Worm (Caenorhabditis elegans) whole organism, L4 larva: ENCODE results near the gene srbc-9.

Experiments
- fos-1 ChIP-seq: fragments of 150-350 bp; optimal IDR thresholded peaks from 2 replicates; lab custom pipeline; 2014; ENCODE audit warnings: missing biosample characterization, missing genetic modification characterization
- nhr-237 ChIP-seq: sonication (generic microtip); optimal IDR thresholded peaks from 2 replicates; lab custom pipeline; 2017; ENCODE audit warnings: missing biosample characterization, missing genetic modification characterization
- pqm-1 ChIP-seq: sonication (generic microtip); optimal IDR thresholded peaks from 2 replicates; lab custom pipeline; 2017; ENCODE audit warnings: missing biosample characterization, missing genetic modification characterization
- tra-1 ChIP-seq: fragments of 200-800 bp; sonication (Bioruptor generic); IDR thresholded peaks from 2 replicates; pipeline ENCODE4 v1.3.6; 2022; ENCODE audit warnings: missing genetic modification reagents, missing genetic modification characterization, missing compliant biosample characterization

DNA sequence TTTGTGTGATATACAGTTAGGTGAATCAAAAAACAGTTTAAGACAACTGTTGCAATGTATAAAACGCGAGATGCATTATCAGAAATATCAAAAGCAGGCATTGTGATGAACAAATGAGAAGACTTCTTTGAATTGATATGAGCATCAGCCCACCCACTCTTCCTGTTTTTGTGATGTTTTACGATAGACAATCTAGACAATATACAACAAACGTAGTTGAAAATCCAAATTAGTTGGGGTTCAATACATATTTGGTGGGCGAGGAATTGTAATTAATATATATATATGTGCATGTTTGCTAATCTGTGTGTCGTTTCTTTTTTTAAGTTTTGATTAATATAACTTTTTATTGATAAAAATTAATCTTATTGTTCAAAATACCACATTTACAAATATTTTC is 17.4 kb downstream of the srbc-9 start, which contains the start of gene str-28:
- TF ChIP-seq fos-1 (tag; lab: Kevin White, UChicago) = no peak
- TF ChIP-seq pqm-1 (tag; lab: Kevin White, UChicago) = no peak
- no peak for TF ChIP-seq tra-1 (GFP tag; lab: Robert Waterston, UW)
- TF ChIP-seq nhr-237 (tag; lab: Kevin White, UChicago) = no peak
